Fruit fly (Drosophila melanogaster) whole organism, embryonic: ENCODE results near the gene CG3184.

Experiments used
- CG10543 ChIP-seq: fragments of 200-800 bp; sonication (Bioruptor generic); optimal IDR thresholded peaks from 3 replicates; lab custom pipeline; 2017; ENCODE audit warnings: missing biosample characterization, mild to moderate bottlenecking, missing genetic modification characterization, moderate library complexity
- CG12659 ChIP-seq: fragments of 200-800 bp; sonication (Bioruptor generic); optimal IDR thresholded peaks from 3 replicates; lab custom pipeline; 2017; ENCODE audit warnings: mild to moderate bottlenecking, missing biosample characterization, missing genetic modification reagents, missing genetic modification characterization
- CG31388 ChIP-seq: fragments of 200-800 bp; sonication (Bioruptor generic); optimal IDR thresholded peaks from 2 replicates; lab custom pipeline; 2016; ENCODE audit warnings: missing biosample characterization, missing genetic modification characterization
- CG34224 ChIP-seq: fragments of 200-800 bp; sonication (Bioruptor generic); IDR thresholded peaks from 3 replicates; pipeline ENCODE4 v1.3.6; 2022; ENCODE audit warnings: missing biosample characterization, missing genetic modification characterization; ENCODE audit not compliant: partially characterized antibody
- CG4854 ChIP-seq: fragments of 200-800 bp; sonication (Bioruptor generic); optimal IDR thresholded peaks from 2 replicates; lab custom pipeline; 2016; ENCODE audit warnings: missing biosample characterization, missing genetic modification characterization, inconsistent platforms
- CG7786 ChIP-seq: fragments of 200-800 bp; sonication (Bioruptor generic); optimal IDR thresholded peaks from 2 replicates; lab custom pipeline; 2016; ENCODE audit warnings: missing biosample characterization, missing genetic modification characterization
- Oli ChIP-seq: fragments of 200-800 bp; sonication (Bioruptor generic); optimal IDR thresholded peaks from 2 replicates; lab custom pipeline; 2018; ENCODE audit warnings: missing biosample characterization, mild to moderate bottlenecking, missing genetic modification characterization, moderate library complexity
- cad ChIP-seq: fragments of >200 bp; optimal IDR thresholded peaks from 2 replicates; lab custom pipeline; 2017; ENCODE audit warnings: missing biosample characterization, missing genetic modification characterization
- ftz-f1 ChIP-seq: fragments of 200-800 bp; sonication (Bioruptor generic); optimal IDR thresholded peaks from 2 replicates; lab custom pipeline; 2016; ENCODE audit warnings: missing biosample characterization, missing genetic modification characterization
- gfzf ChIP-seq: fragments of 200-800 bp; sonication (Bioruptor generic); optimal IDR thresholded peaks from 2 replicates; lab custom pipeline; 2016; ENCODE audit warnings: missing biosample characterization, mild to moderate bottlenecking, missing genetic modification characterization, moderate library complexity
- psq ChIP-seq: fragments of 200-800 bp; sonication (Bioruptor generic); optimal IDR thresholded peaks from 2 replicates; lab custom pipeline; 2017; ENCODE audit warnings: missing biosample characterization, missing genetic modification characterization
- ttk ChIP-seq: fragments of 200-800 bp; sonication (Bioruptor generic); IDR thresholded peaks from 2 replicates; pipeline ENCODE4 v2.1.2; 2022; ENCODE audit warnings: missing biosample characterization, missing genetic modification characterization

- TF ChIP-seq ftz-f1 (GFP tag; lab: Kevin White, UChicago) (no peak), CG4854 (GFP tag; lab: Kevin White, UChicago) (no peak), psq (GFP tag; lab: Kevin White, UChicago) (no peak), gfzf (GFP tag; lab: Kevin White, UChicago) (no peak), CG7786 (GFP tag; lab: Kevin White, UChicago) (no peak), CG12659 (GFP tag; lab: Kevin White, UChicago) (no peak), CG10543 (GFP tag; lab: Kevin White, UChicago) (no peak), Oli (tag; lab: Kevin White, UChicago) (no peak), cad (GFP tag; lab: Kevin White, UChicago) (no peak), CG31388 (GFP tag; lab: Kevin White, UChicago) (no peak), ttk (no peak), CG34224 (no peak)
Observed at dm6 chrX:6716170-6716569, 27.6 kb upstream of the CG3184 start.
